Worm (Caenorhabditis elegans) whole organism, midembryonic: ENCODE data around the gene M03D4.3.

ENCODE experiments used
- T22C8.4 ChIP-seq: fragments of 200-800 bp; sonication (Bioruptor generic); IDR thresholded peaks from 2 replicates; pipeline ENCODE4 v1.3.6; 2022; ENCODE audit warnings: missing genetic modification characterization, missing compliant biosample characterization
- cog-1 ChIP-seq: sonication (generic microtip); optimal IDR thresholded peaks from 2 replicates; lab custom pipeline; 2016; ENCODE audit warnings: missing genetic modification characterization, missing compliant biosample characterization
- flt-1 ChIP-seq: fragments of 200-800 bp; sonication (Bioruptor generic); IDR thresholded peaks from 2 replicates; pipeline ENCODE4 v1.3.6; 2022; ENCODE audit warnings: missing genetic modification characterization, missing compliant biosample characterization
- klf-2 ChIP-seq: fragments of 200-800 bp; sonication (Bioruptor generic); conservative IDR thresholded peaks from 2 replicates; pipeline ENCODE4 v1.3.6; 2022; ENCODE audit warnings: missing genetic modification reagents, missing genetic modification characterization, missing compliant biosample characterization
- med-1 ChIP-seq: sonication (generic microtip); optimal IDR thresholded peaks from 2 replicates; lab custom pipeline; 2017; ENCODE audit warnings: missing genetic modification characterization, mild to moderate bottlenecking, missing compliant biosample characterization, antibody characterized with exemption, missing genetic modification reagents; ENCODE audit not compliant: insufficient read depth
- ref-1 ChIP-seq: fragments of 200-800 bp; sonication (Bioruptor generic); conservative IDR thresholded peaks from 2 replicates; pipeline ENCODE4 v1.3.6; 2022; ENCODE audit warnings: missing genetic modification reagents, missing genetic modification characterization, missing compliant biosample characterization
- tab-1 ChIP-seq: fragments of 200-800 bp; sonication (Bioruptor generic); IDR thresholded peaks from 2 replicates; pipeline ENCODE4 v1.3.6; 2022; ENCODE audit warnings: missing genetic modification characterization, missing compliant biosample characterization
- ztf-23 ChIP-seq: fragments of 200-800 bp; sonication (Bioruptor generic); IDR thresholded peaks from 2 replicates; pipeline ENCODE4 v1.3.6; 2022; ENCODE audit warnings: missing genetic modification reagents, missing genetic modification characterization, missing compliant biosample characterization
- ztf-29 ChIP-seq: fragments of 200-800 bp; sonication (Bioruptor generic); IDR thresholded peaks from 2 replicates; pipeline ENCODE4 v1.3.6; 2022; ENCODE audit warnings: missing genetic modification reagents, missing genetic modification characterization, missing compliant biosample characterization

- TF ChIP-seq ztf-23: no peak
- no peak for TF ChIP-seq tab-1 (GFP tag; lab: Robert Waterston, UW)
- peak; percentile 54; the same call in 1 of the 2 replicates for TF ChIP-seq flt-1
- no peak for TF ChIP-seq ztf-29 (GFP tag; lab: Robert Waterston, UW)
- peak; percentile 77 for TF ChIP-seq cog-1 (tag; lab: Kevin White, UChicago)
- TF ChIP-seq klf-2 (GFP tag; lab: Robert Waterston, UW): no peak
- TF ChIP-seq T22C8.4 (GFP tag; lab: Robert Waterston, UW): no peak
- no peak for TF ChIP-seq ref-1
- no peak for TF ChIP-seq med-1 (GFP tag; lab: Kevin White, UChicago)
Observed at ce11 chrIV:6097040-6097928, 14.9 kb downstream of the M03D4.3 start.
